Fruit fly (Drosophila melanogaster) whole organism: ENCODE measurements around the gene TfIIFalpha.

Experiments
- CG8478 ChIP-seq: fragments of >200 bp; optimal IDR thresholded peaks from 2 replicates; lab custom pipeline; 2018; ENCODE audit warnings: inconsistent platforms
- Dll ChIP-seq: fragments of >200 bp; optimal IDR thresholded peaks from 2 replicates; lab custom pipeline; 2017
- pan ChIP-seq: fragments of >200 bp; optimal IDR thresholded peaks from 2 replicates; lab custom pipeline; 2017
- psq ChIP-seq: fragments of >200 bp; optimal IDR thresholded peaks from 2 replicates; lab custom pipeline; 2017

DNA sequence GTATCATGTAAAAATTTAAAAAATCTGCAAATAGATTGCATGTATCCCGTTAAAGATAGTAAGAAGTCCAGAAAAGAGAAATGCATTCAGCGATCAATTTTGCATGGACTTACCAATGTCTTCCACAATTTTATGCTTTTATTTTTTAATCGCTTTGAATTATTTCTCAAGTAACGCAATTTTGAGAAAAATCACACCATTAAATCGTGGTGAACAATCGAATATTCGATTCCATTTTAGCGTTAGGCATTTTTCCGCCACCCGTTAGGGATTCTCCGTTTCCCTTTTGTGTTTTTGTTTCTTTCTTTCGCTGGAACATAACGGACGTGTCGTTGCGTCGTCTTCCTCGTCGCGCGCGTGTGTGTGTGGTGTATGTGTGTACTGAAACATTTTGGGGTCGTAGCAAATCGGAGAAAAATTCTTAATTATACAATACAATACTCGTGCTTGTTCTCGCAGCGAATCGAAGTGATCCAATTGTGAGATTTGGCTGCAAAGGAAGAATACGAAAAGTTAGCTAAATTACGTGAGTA is 26.4 kb downstream of the TfIIFalpha start, which contains the start of gene gpp:
- no peak for TF ChIP-seq CG8478 (lab: Kevin White, UChicago)
- no peak for TF ChIP-seq Dll (lab: Kevin White, UChicago)
- TF ChIP-seq pan (lab: Kevin White, UChicago): no peak
- TF ChIP-seq psq (lab: Kevin White, UChicago): peak; percentile 21
